Worm (Caenorhabditis elegans) whole organism, early embryonic: ENCODE results near the gene elli-1.
"Not testable (repeated sequence)": the region's sequence is repeated elsewhere in the genome, so short reads cannot be mapped to it uniquely, and the experiment has no call there.

Source experiments
- B0310.2 ChIP-seq: sonication (generic microtip); optimal IDR thresholded peaks from 2 replicates; lab custom pipeline; 2016; ENCODE audit warnings: mild to moderate bottlenecking, missing genetic modification characterization, missing compliant biosample characterization
- F13C5.2 ChIP-seq: sonication (generic microtip); optimal IDR thresholded peaks from 2 replicates; lab custom pipeline; 2017; ENCODE audit warnings: mild to moderate bottlenecking, missing genetic modification characterization, inconsistent platforms, missing compliant biosample characterization
- aly-1 ChIP-seq: sonication (generic microtip); optimal IDR thresholded peaks from 2 replicates; lab custom pipeline; 2016; ENCODE audit warnings: missing genetic modification characterization, missing compliant biosample characterization
- ama-1 ChIP-seq: fragments of 150-350 bp; optimal IDR thresholded peaks from 2 replicates; lab custom pipeline; 2014
- ceh-13 ChIP-seq: fragments of 200-800 bp; sonication (Bioruptor generic); optimal IDR thresholded peaks from 2 replicates; lab custom pipeline; 2018; ENCODE audit warnings: mild to moderate bottlenecking, missing genetic modification characterization, missing compliant biosample characterization
- ceh-36 ChIP-seq: sonication (generic microtip); optimal IDR thresholded peaks from 2 replicates; lab custom pipeline; 2016; ENCODE audit warnings: missing genetic modification characterization, inconsistent platforms, missing compliant biosample characterization
- ets-7 ChIP-seq: sonication (generic microtip); optimal IDR thresholded peaks from 2 replicates; lab custom pipeline; 2016; ENCODE audit warnings: missing genotype, missing genetic modification characterization, missing compliant biosample characterization
- flt-1 ChIP-seq: fragments of 200-800 bp; sonication (Bioruptor generic); IDR thresholded peaks from 2 replicates; pipeline ENCODE4 v1.3.6; 2022; ENCODE audit warnings: missing genetic modification characterization, missing compliant biosample characterization
- hmbx-1 ChIP-seq: sonication (generic microtip); optimal IDR thresholded peaks from 2 replicates; lab custom pipeline; 2016; ENCODE audit warnings: mild to moderate bottlenecking, missing genetic modification characterization, missing compliant biosample characterization
- hmg-4 ChIP-seq: fragments of 200-800 bp; sonication (Bioruptor generic); optimal IDR thresholded peaks from 2 replicates; lab custom pipeline; 2018; ENCODE audit warnings: mild to moderate bottlenecking, missing genetic modification characterization, missing compliant biosample characterization
- hnd-1 ChIP-seq: sonication (generic microtip); optimal IDR thresholded peaks from 2 replicates; lab custom pipeline; 2016; ENCODE audit warnings: missing genetic modification characterization, missing compliant biosample characterization
- pes-1 ChIP-seq: fragments of 200-800 bp; sonication (Bioruptor generic); IDR thresholded peaks from 2 replicates; pipeline ENCODE4 v1.3.6; 2022; ENCODE audit warnings: missing genetic modification reagents, missing genetic modification characterization, missing compliant biosample characterization
- scrt-1 ChIP-seq: fragments of 200-800 bp; sonication (Bioruptor generic); IDR thresholded peaks from 2 replicates; pipeline ENCODE4 v1.3.6; 2022; ENCODE audit warnings: missing genetic modification characterization, missing compliant biosample characterization
- sea-1 ChIP-seq: fragments of 200-800 bp; sonication (Bioruptor generic); conservative IDR thresholded peaks from 2 replicates; pipeline ENCODE4 v1.3.6; 2022; ENCODE audit warnings: missing genetic modification characterization, missing compliant biosample characterization
- tbx-11 ChIP-seq: fragments of 200-800 bp; sonication (Bioruptor generic); IDR thresholded peaks from 2 replicates; pipeline ENCODE4 v1.3.6; 2022; ENCODE audit warnings: missing genetic modification characterization, missing compliant biosample characterization
- tbx-37 ChIP-seq: fragments of 200-800 bp; sonication (Bioruptor generic); conservative IDR thresholded peaks from 2 replicates; pipeline ENCODE4 v1.3.6; 2022; ENCODE audit warnings: missing genetic modification reagents, missing genetic modification characterization, missing compliant biosample characterization
- tra-4 ChIP-seq: sonication (generic microtip); optimal IDR thresholded peaks from 2 replicates; lab custom pipeline; 2017; ENCODE audit warnings: missing genetic modification characterization, missing compliant biosample characterization

The elli-1 gene

DNA sequence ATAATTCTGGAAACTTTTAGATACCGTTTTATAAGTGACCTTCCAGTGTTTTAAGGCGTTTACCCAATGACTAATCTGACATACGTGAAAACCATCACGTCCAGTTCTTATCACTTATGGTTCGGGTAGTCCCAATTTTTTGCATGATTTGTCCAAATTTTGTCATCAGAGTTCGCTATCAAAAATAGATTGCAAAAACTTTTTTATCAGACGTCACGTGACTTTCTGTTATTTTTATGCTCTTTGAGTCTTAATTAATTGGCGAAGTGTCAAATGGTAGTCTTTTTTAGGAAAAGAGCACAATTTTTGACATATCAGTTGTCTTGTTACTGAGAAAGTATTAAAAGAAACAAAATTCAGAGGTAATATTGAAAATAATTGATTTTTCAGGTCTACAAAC is 25.0 kb downstream of the elli-1 start:
- no peak for TF ChIP-seq tra-4
- no peak for TF ChIP-seq aly-1
- no peak for TF ChIP-seq hnd-1
- TF ChIP-seq ets-7 = no peak
- TF ChIP-seq ama-1 (lab: Kevin White, UChicago) = no peak
- no peak for TF ChIP-seq pes-1 (GFP tag; lab: Robert Waterston, UW)
- no peak for TF ChIP-seq flt-1 (GFP tag; lab: Robert Waterston, UW)
- TF ChIP-seq tbx-37 (GFP tag; lab: Robert Waterston, UW) = no peak
- no peak for TF ChIP-seq scrt-1
- no peak for TF ChIP-seq ceh-36 (tag; lab: Kevin White, UChicago)
- TF ChIP-seq B0310.2 = no peak
- TF ChIP-seq tbx-11 (GFP tag; lab: Robert Waterston, UW) = no peak
- no peak for TF ChIP-seq F13C5.2
- no peak for TF ChIP-seq ceh-13 (GFP tag; lab: Kevin White, UChicago)
- TF ChIP-seq hmbx-1 (tag; lab: Kevin White, UChicago) = no peak
- no peak for TF ChIP-seq sea-1 (GFP tag; lab: Robert Waterston, UW)

DNA sequence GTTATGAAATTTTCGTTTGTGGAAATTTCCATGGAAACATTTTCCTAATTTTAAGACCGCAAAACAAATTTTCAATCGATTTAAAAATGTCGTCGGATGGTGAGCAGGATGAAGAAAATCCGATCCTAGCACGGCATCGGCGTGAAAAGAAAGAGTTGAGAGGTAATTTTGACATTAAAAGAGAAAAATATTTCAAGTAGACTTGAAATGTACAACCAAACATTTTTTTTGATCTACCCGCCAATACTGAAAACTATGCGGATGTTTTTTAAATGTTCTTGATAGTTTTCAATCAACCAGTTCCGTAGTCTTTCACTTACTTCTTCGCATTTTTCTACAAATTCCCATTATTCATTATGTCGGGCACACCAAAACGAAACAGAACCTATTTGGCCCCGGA is 26.5 kb downstream of the elli-1 start, which contains the start of gene otub-3:
Gene otub-3, plus strand, starts transcription at position 56 of the 400 bp plus-strand sequence.
- no peak for TF ChIP-seq hmbx-1 (tag; lab: Kevin White, UChicago)
- no peak for TF ChIP-seq tbx-37 (GFP tag; lab: Robert Waterston, UW)
- no peak for TF ChIP-seq aly-1
- TF ChIP-seq tbx-11 (GFP tag; lab: Robert Waterston, UW) = no peak
- no peak for TF ChIP-seq ets-7
- no peak for TF ChIP-seq ama-1 (lab: Kevin White, UChicago)
- no peak for TF ChIP-seq hmg-4 (GFP tag; lab: Kevin White, UChicago)
- TF ChIP-seq ceh-36 (tag; lab: Kevin White, UChicago) = no peak
- TF ChIP-seq hnd-1 = no peak
- TF ChIP-seq ceh-13 (GFP tag; lab: Kevin White, UChicago) = no peak
- TF ChIP-seq scrt-1 = no peak

DNA sequence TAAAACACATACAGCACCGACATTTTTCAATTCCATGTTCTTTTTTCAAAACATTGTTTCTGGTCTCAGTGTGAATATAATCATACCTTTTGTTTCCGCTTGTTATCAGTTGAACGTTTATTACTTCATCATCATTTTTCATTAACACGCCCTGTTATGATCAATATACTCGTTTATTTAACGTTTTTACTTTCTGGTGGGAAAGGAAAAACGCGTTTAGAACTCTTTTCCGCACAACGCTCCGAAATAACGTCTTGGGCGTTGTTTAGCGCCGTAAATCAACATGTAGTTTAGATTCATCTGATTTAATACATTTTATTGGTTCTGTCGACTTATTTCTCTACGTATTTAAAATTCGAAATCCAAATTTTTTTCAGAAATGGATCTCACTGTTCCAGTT is 29.3 kb downstream of the elli-1 start, which contains the start of gene pgm-3:
Gene pgm-3, plus strand, starts transcription at position 378 of the 400 bp plus-strand sequence.
- TF ChIP-seq ama-1 (lab: Kevin White, UChicago) (no peak), tbx-11 (GFP tag; lab: Robert Waterston, UW) (no peak), B0310.2 (no peak), hmg-4 (GFP tag; lab: Kevin White, UChicago) (no peak), F13C5.2 (no peak), flt-1 (GFP tag; lab: Robert Waterston, UW) (no peak)

DNA sequence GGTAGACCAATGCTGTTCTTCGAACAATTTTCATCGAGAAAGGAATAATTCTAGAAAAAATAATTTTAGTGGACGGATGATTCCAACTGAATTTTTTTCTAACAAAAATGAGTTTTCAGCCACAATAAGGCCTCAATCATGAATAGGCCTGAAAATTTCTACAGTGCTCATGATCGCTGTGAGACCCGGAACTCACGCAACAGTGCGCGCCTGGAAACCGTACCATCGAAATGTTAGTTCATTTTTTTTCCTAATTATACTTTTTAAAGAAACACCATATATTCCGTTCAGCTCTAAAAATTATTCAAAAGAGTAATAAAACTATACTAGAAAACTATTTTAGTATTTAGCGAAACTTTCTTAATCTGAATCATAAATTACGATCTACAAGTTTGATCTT is 29.7 kb downstream of the elli-1 start:
- TF ChIP-seq ama-1 (lab: Kevin White, UChicago) = no peak
- no peak for TF ChIP-seq hmbx-1 (tag; lab: Kevin White, UChicago)
- no peak for TF ChIP-seq hnd-1
- no peak for TF ChIP-seq ets-7
- TF ChIP-seq hmg-4 (GFP tag; lab: Kevin White, UChicago) = no peak
- TF ChIP-seq aly-1 = no peak
- TF ChIP-seq F13C5.2 = no peak
- TF ChIP-seq tra-4 = no peak
- no peak for TF ChIP-seq tbx-37 (GFP tag; lab: Robert Waterston, UW)
- TF ChIP-seq flt-1 (GFP tag; lab: Robert Waterston, UW) = no peak
- no peak for TF ChIP-seq pes-1 (GFP tag; lab: Robert Waterston, UW)

DNA sequence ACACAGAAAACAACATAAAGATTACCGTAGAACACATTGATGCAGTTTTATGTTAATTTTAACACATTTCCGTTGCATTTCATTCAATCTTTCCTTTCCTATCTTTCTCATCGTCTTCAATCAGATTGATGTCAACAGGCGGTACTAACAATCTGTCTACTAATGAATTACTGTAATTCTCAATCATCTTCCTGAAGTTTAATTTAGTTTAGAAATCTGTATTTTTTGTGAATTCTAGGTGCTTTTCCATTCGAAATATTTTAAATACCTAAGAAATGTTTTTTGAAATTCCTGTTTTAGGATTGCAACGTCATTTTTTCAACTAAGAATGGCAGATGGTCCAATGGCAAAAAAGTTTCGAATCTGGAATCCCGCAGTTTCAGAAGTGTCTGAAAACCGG is 30.9 kb downstream of the elli-1 start, which contains the start of gene F21D5.9:
Gene F21D5.9, plus strand, starts transcription at position 301 of the 400 bp plus-strand sequence.
- TF ChIP-seq flt-1 (GFP tag; lab: Robert Waterston, UW) = no peak
- no peak for TF ChIP-seq F13C5.2

DNA sequence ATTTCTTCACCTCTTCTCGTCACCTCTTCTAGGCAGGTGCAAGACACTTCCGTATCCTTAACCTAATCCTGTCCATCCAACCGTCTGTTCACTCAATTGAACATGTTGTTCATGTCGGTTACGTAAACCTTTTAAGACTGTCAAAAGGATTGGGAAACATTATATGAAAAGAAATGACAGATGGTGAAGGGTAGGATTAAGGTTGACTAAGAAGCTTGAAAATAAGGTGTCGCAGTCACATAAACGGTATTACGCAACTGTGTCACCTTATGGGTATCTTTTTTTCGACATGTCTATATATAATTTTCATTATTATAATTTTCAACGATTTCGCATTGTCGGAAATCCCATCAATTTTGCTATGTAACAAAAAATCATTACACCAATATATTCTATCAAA is 31.8 kb downstream of the elli-1 start:
- TF ChIP-seq ets-7 (no peak), flt-1 (GFP tag; lab: Robert Waterston, UW) (no peak), hmbx-1 (tag; lab: Kevin White, UChicago) (no peak), B0310.2 (no peak), pes-1 (GFP tag; lab: Robert Waterston, UW) (no peak), hmg-4 (GFP tag; lab: Kevin White, UChicago) (no peak)

DNA sequence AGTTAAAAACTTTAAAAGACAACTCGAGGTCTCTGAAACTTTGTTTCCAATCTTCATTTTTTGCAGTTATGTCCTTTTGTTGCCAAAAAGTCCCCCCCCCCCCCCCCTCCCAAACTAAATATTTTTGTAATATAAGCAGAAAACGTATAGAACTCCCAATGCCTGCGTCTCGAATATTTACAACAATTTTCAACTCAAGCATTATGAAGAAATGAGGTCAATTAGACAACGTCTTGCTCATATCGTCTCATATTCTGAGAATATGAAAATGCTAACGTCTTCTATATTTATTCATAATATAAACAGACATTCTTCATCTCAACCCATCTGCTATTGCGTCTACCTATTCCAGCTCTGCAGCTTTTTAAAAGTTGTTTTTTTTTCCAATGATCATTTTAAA is 36.5 kb downstream of the elli-1 start, which contains the start of gene H23L24.1:
Gene H23L24.1, plus strand, starts transcription at position 301 of the 400 bp plus-strand sequence.
- TF ChIP-seq ceh-36 (tag; lab: Kevin White, UChicago) = no peak
- TF ChIP-seq flt-1 (GFP tag; lab: Robert Waterston, UW) = no peak
- TF ChIP-seq tbx-37 (GFP tag; lab: Robert Waterston, UW) = no peak
- TF ChIP-seq tra-4 = no peak

DNA sequence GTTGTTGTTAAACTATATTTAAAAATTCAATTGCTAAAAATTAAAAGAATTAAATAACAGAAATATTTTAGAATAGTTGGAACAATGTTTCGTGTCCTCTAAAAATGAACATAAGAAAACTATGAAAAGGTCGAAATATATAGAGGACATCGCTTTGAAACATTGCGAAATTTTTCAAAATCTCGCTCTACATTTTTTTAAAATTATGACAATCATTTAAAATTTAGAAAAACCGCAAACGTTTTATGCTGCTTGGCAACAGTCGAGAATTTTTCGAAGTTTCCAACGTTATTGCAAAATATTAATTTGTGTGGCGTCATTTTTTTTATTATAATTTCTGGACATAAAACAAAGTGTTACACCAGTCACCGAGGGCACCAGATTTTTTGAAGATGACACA is 39.6 kb downstream of the elli-1 start, which contains the start of the genes parg-2 and ipla-5:
Gene parg-2, minus strand, starts transcription at position 101 of the 400 bp plus-strand sequence.
Gene ipla-5, plus strand, starts transcription at position 216 of the 400 bp plus-strand sequence.
- not testable (repeated sequence) for TF ChIP-seq ceh-36 (tag; lab: Kevin White, UChicago); scrt-1; tbx-11 (GFP tag; lab: Robert Waterston, UW)

DNA sequence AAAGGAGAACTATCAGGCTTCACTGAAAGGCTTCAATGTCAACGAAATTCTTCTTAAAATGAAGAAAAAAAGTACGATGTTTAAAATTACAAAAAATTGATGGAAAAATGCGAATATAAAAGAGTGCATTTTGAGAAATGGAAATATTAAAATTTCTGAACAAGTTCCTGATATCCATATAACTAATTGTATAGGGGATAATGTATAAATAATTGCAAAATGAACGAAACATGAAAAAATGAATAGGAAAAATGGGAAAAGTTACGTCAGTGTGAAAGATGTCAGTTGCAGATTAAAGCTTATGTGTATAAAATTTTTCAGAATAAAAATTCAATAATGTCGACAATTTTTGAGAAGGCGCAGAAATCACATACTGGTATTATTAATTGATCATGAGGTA is 46.6 kb downstream of the elli-1 start:
- no peak for TF ChIP-seq sea-1 (GFP tag; lab: Robert Waterston, UW)
- no peak for TF ChIP-seq flt-1 (GFP tag; lab: Robert Waterston, UW)
- no peak for TF ChIP-seq ets-7
- TF ChIP-seq aly-1 = no peak
- TF ChIP-seq hnd-1 = no peak
- no peak for TF ChIP-seq hmg-4 (GFP tag; lab: Kevin White, UChicago)
- no peak for TF ChIP-seq ceh-13 (GFP tag; lab: Kevin White, UChicago)
- no peak for TF ChIP-seq tra-4
- no peak for TF ChIP-seq tbx-11 (GFP tag; lab: Robert Waterston, UW)
- TF ChIP-seq ceh-36 (tag; lab: Kevin White, UChicago) = no peak
- no peak for TF ChIP-seq tbx-37 (GFP tag; lab: Robert Waterston, UW)
- TF ChIP-seq scrt-1 = no peak
- TF ChIP-seq ama-1 (lab: Kevin White, UChicago) = no peak
